Worm (Caenorhabditis elegans): ENCODE data around the gene pqn-83.
A peak's percentile ranks its signal among the peaks of the same experiment; 100 is the strongest.

- TF ChIP-seq hlh-30 (tag; optimal IDR thresholded peaks at IDR 0.05; ENCODE audit: insufficient read depth) (no peak), unc-62 (GFP tag; optimal IDR thresholded peaks at IDR 0.05 in 1 of 2) (peak in 1 of 2 experiments; percentile 94), unc-62 (tag; optimal IDR thresholded peaks at IDR 0.05) (no peak), aly-2 (tag; optimal IDR thresholded peaks at IDR 0.05) (no peak), ceh-82 (tag; optimal IDR thresholded peaks at IDR 0.05) (no peak), php-3 (GFP tag; IDR thresholded peaks at IDR 0.05) (no peak), nhr-77 (tag; optimal IDR thresholded peaks at IDR 0.05) (no peak), ztf-7 (tag; optimal IDR thresholded peaks at IDR 0.05) (no peak), nhr-237 (tag; optimal IDR thresholded peaks at IDR 0.05) (no peak), hmg-1.1 (GFP tag; IDR thresholded peaks at IDR 0.05) (no peak)
Observed at ce11 chrIII:13049956-13050355, 49.3 kb downstream of the pqn-83 start.

All from whole organism, L4 larva.